Fruit fly (Drosophila melanogaster): Measurements from ENCODE around the gene CG43924.

Gene CG43924

dm6 chr2L:15750523-15751258 lies 39.8 kb upstream of the CG43924 start, which contains the start of gene ND-B17 (continued):
- TF ChIP-seq z (GFP tag; IDR thresholded peaks at IDR 0.05) (no peak), CG9797 (GFP tag; optimal IDR thresholded peaks at IDR 0.05) (peak; percentile 79), CG2889 (GFP tag; IDR thresholded peaks at IDR 0.05) (no peak), Nf-YC (tag; optimal IDR thresholded peaks at IDR 0.05) (no peak), Elba2 (GFP tag; optimal IDR thresholded peaks at IDR 0.05) (peak; percentile 15), CG13775 (GFP tag; optimal IDR thresholded peaks at IDR 0.05) (peak; percentile 1), CG16863 (GFP tag; optimal IDR thresholded peaks at IDR 0.05) (peak; percentile 57), Med (GFP tag) (peak; percentile 88), tup (GFP tag; optimal IDR thresholded peaks at IDR 0.05) (no peak), CG17186 (GFP tag; optimal IDR thresholded peaks at IDR 0.05) (no peak), CG7928 (GFP tag; optimal IDR thresholded peaks at IDR 0.05) (no peak), mirr (GFP tag; optimal IDR thresholded peaks at IDR 0.05) (no peak), schlank (tag; optimal IDR thresholded peaks at IDR 0.05) (no peak), Oli (tag; optimal IDR thresholded peaks at IDR 0.05) (no peak), CG5245 (GFP tag; optimal IDR thresholded peaks at IDR 0.05) (no peak), kni (GFP tag; optimal IDR thresholded peaks at IDR 0.05) (no peak), CG6854 (GFP tag; optimal IDR thresholded peaks at IDR 0.05) (no peak), Jarid2 (GFP tag; optimal IDR thresholded peaks at IDR 0.05) (no peak), CG4730 (GFP tag; IDR thresholded peaks at IDR 0.05) (no peak), CG14965 (GFP tag; optimal IDR thresholded peaks at IDR 0.05; ENCODE audit: borderline replicate concordance) (no peak), D19B (GFP tag; optimal IDR thresholded peaks at IDR 0.05) (peak; percentile 93), CG1647 (GFP tag; optimal IDR thresholded peaks at IDR 0.05) (no peak), CG10543 (GFP tag; optimal IDR thresholded peaks at IDR 0.05) (no peak), CG13424 (tag; optimal IDR thresholded peaks at IDR 0.05) (peak; percentile 45), ci (GFP tag; IDR thresholded peaks at IDR 0.05) (peak; percentile 82), CG14441 (GFP tag; IDR thresholded peaks at IDR 0.05) (peak; percentile 65), CG11456 (GFP tag; IDR thresholded peaks at IDR 0.05) (peak; percentile 82), Nf-YB (GFP tag; optimal IDR thresholded peaks at IDR 0.05) (no peak), NFAT (GFP tag; IDR thresholded peaks at IDR 0.05) (peak; percentile 72), ind (GFP tag; optimal IDR thresholded peaks at IDR 0.05) (peak; percentile 5), CG30403 (GFP tag; optimal IDR thresholded peaks at IDR 0.05) (peak; percentile 66), CG6791 (GFP tag; IDR thresholded peaks at IDR 0.05; ENCODE audit: partially characterized antibody) (peak; percentile 40; the same call in 2 of the 3 replicates), CG17829 (tag; optimal IDR thresholded peaks at IDR 0.05) (peak; percentile 1), CG9817 (tag; optimal IDR thresholded peaks at IDR 0.05) (peak; percentile 23), insv (GFP tag; optimal IDR thresholded peaks at IDR 0.05) (no peak), nerfin-1 (tag; optimal IDR thresholded peaks at IDR 0.05) (no peak), CG17568 (GFP tag; optimal IDR thresholded peaks at IDR 0.05) (no peak), Hey (tag; optimal IDR thresholded peaks at IDR 0.05) (no peak), CG7357 (GFP tag; IDR thresholded peaks at IDR 0.05) (no peak), CG10431 (GFP tag; optimal IDR thresholded peaks at IDR 0.05) (no peak), sisA (GFP tag; IDR thresholded peaks at IDR 0.05) (peak; percentile 52), chif (GFP tag; optimal IDR thresholded peaks at IDR 0.05) (peak in 1 of 2 experiments; percentile 59), crc (GFP tag; optimal IDR thresholded peaks at IDR 0.05) (no peak), CG2875 (GFP tag; optimal IDR thresholded peaks at IDR 0.05) (no peak), CG3726 (GFP tag; IDR thresholded peaks at IDR 0.05) (0 out of 3 replicates have a peak, but pooled peaks have one; percentile 41), Vsx1 (GFP tag; optimal IDR thresholded peaks at IDR 0.05) (no peak), HLH4C (GFP tag; IDR thresholded peaks at IDR 0.05; ENCODE audit: partially characterized antibody) (no peak), CG32532 (GFP tag; IDR thresholded peaks at IDR 0.05) (peak; percentile 68), crp (GFP tag; optimal IDR thresholded peaks at IDR 0.05) (peak; percentile 75 to 96)

Data from whole organism, embryonic.